Worm (Caenorhabditis elegans): ENCODE results near the gene nspb-3.

nspb-3 gene

ce11 chrIV:6552036-6552435 is 42.7 kb downstream of the nspb-3 start:
- no peak for TF ChIP-seq mdl-1 (tag; optimal IDR thresholded peaks at IDR 0.05)
- no peak for TF ChIP-seq elt-1 (tag; optimal IDR thresholded peaks at IDR 0.05)
- no peak for TF ChIP-seq ceh-82 (tag; optimal IDR thresholded peaks at IDR 0.05)
- no peak for TF ChIP-seq pqm-1 (tag; optimal IDR thresholded peaks at IDR 0.05)
- TF ChIP-seq nhr-43 (tag; optimal IDR thresholded peaks at IDR 0.05; ENCODE audit: poor library complexity, severe bottlenecking), result peak; percentile 27
- TF ChIP-seq elt-3 (tag; optimal IDR thresholded peaks at IDR 0.05), result no peak
- peak; percentile 23 for TF ChIP-seq elt-2 (tag; optimal IDR thresholded peaks at IDR 0.05)
- no peak for TF ChIP-seq nhr-77 (tag; optimal IDR thresholded peaks at IDR 0.05)

DNA sequence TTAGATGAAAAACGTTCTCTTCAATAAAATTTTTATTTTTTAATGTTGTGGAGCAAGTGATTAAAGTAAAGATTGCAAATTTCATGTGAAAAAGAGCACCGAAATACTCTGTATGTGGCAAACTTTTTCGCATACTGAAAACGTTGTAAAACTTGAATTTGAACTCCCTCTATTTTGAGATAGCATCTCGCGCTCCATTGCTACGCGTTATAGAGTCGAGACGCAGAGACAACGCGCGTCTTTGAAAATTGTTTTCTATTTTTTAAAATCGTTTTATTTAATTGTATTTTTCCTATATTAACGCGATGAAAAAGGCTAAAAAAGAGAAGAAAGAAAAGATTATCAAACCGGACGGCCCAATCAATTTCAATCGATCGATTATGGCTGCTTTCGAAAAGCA is 46.2 kb downstream of the nspb-3 start, which contains the start of gene fan-1:
TSS of gene fan-1 (plus strand) at position 78 of the 400 bp plus-strand sequence.
- no peak for TF ChIP-seq ZK546.5 (tag; optimal IDR thresholded peaks at IDR 0.05)
- peak; percentile 84 for TF ChIP-seq nfya-1 (tag; optimal IDR thresholded peaks at IDR 0.05; ENCODE audit: insufficient read depth)
- peak; percentile 63 for TF ChIP-seq lin-15B (tag; optimal IDR thresholded peaks at IDR 0.05)
- peak; percentile 15 for TF ChIP-seq hmg-11 (tag; optimal IDR thresholded peaks at IDR 0.05)
- peak; percentile 17 for TF ChIP-seq nhr-43 (tag; optimal IDR thresholded peaks at IDR 0.05; ENCODE audit: poor library complexity, severe bottlenecking)
- TF ChIP-seq sea-2 (GFP tag; optimal IDR thresholded peaks at IDR 0.05), result no peak
- TF ChIP-seq lin-39 (tag; optimal IDR thresholded peaks at IDR 0.05), result peak; percentile 32
- peak; percentile 58 for TF ChIP-seq skn-1 (tag; optimal IDR thresholded peaks at IDR 0.05)
- no peak for TF ChIP-seq nhr-11 (tag; optimal IDR thresholded peaks at IDR 0.05)
- peak; percentile 85 for TF ChIP-seq pha-4 (tag; optimal IDR thresholded peaks at IDR 0.05)
- TF ChIP-seq nhr-77 (tag; optimal IDR thresholded peaks at IDR 0.05), result no peak
- TF ChIP-seq egl-5 (tag; optimal IDR thresholded peaks at IDR 0.05), result no peak
- no peak for TF ChIP-seq fkh-2 (tag; optimal IDR thresholded peaks at IDR 0.05)
- TF ChIP-seq snpc-4 (tag; optimal IDR thresholded peaks at IDR 0.05), result peak; percentile 55
- no peak for TF ChIP-seq ceh-82 (tag; optimal IDR thresholded peaks at IDR 0.05)
- TF ChIP-seq R02D3.7 (tag; optimal IDR thresholded peaks at IDR 0.05), result peak; percentile 49
- peak; percentile 12 for TF ChIP-seq nhr-25 (tag; optimal IDR thresholded peaks at IDR 0.05)
- TF ChIP-seq elt-3 (tag; optimal IDR thresholded peaks at IDR 0.05), result no peak
- peak; percentile 18 for TF ChIP-seq ceh-28 (tag; optimal IDR thresholded peaks at IDR 0.05)
- TF ChIP-seq nhr-23 (tag; optimal IDR thresholded peaks at IDR 0.05), result peak; percentile 71

- no peak for TF ChIP-seq ceh-16 (tag; optimal IDR thresholded peaks at IDR 0.05)
- no peak for TF ChIP-seq egl-27 (tag; optimal IDR thresholded peaks at IDR 0.05)
- TF ChIP-seq nhr-28 (tag; optimal IDR thresholded peaks at IDR 0.05), result no peak
- no peak for TF ChIP-seq aly-2 (tag; optimal IDR thresholded peaks at IDR 0.05)
- TF ChIP-seq elt-1 (tag; optimal IDR thresholded peaks at IDR 0.05), result no peak
- no peak for TF ChIP-seq nhr-77 (tag; optimal IDR thresholded peaks at IDR 0.05)
- no peak for TF ChIP-seq lin-39 (tag; optimal IDR thresholded peaks at IDR 0.05)
- no peak for TF ChIP-seq pqm-1 (tag; optimal IDR thresholded peaks at IDR 0.05)
- TF ChIP-seq nfya-1 (tag; optimal IDR thresholded peaks at IDR 0.05; ENCODE audit: insufficient read depth), result no peak
- no peak for TF ChIP-seq unc-62 (GFP tag; optimal IDR thresholded peaks at IDR 0.05)
- TF ChIP-seq skn-1 (tag; optimal IDR thresholded peaks at IDR 0.05), result no peak
- TF ChIP-seq ceh-82 (tag; optimal IDR thresholded peaks at IDR 0.05), result no peak
- no peak for TF ChIP-seq nhr-12 (tag; optimal IDR thresholded peaks at IDR 0.05)
- no peak for TF ChIP-seq lin-15B (tag; optimal IDR thresholded peaks at IDR 0.05)
Observed at ce11 chrIV:6547397-6547796, 47.4 kb downstream of the nspb-3 start.

All from whole organism, L3 larva.